Worm (Caenorhabditis elegans) whole organism, late embryonic: ENCODE measurements around the gene M03A1.3.

Source experiments
- C38D4.7 ChIP-seq: fragments of 200-800 bp; sonication (Bioruptor generic); optimal IDR thresholded peaks from 2 replicates; lab custom pipeline; 2018; ENCODE audit warnings: mild to moderate bottlenecking, missing genetic modification characterization, moderate library complexity, missing compliant biosample characterization
- K02D7.2 ChIP-seq: sonication (generic microtip); optimal IDR thresholded peaks from 2 replicates; lab custom pipeline; 2017; ENCODE audit warnings: mild to moderate bottlenecking, missing genetic modification characterization, missing compliant biosample characterization
- K09A11.1 ChIP-seq: sonication (generic microtip); optimal IDR thresholded peaks from 2 replicates; lab custom pipeline; 2017; ENCODE audit warnings: antibody characterized with exemption, mild to moderate bottlenecking, missing genetic modification characterization, missing compliant biosample characterization; ENCODE audit not compliant: insufficient read depth
- ceh-45 ChIP-seq: fragments of 200-800 bp; sonication (Bioruptor generic); IDR thresholded peaks from 2 replicates; pipeline ENCODE4 v1.3.6; 2022; ENCODE audit warnings: missing genetic modification reagents, missing genetic modification characterization, missing compliant biosample characterization
- fkh-10 ChIP-seq: fragments of 150-350 bp; optimal IDR thresholded peaks from 2 replicates; lab custom pipeline; 2014; ENCODE audit warnings: missing biosample characterization, missing genetic modification reagents, missing genetic modification characterization
- lim-6 ChIP-seq: sonication (generic microtip); optimal IDR thresholded peaks from 2 replicates; lab custom pipeline; 2016; ENCODE audit warnings: missing genetic modification characterization, missing compliant biosample characterization
- nfya-1 ChIP-seq: sonication (generic microtip); optimal IDR thresholded peaks from 2 replicates; lab custom pipeline; 2017; ENCODE audit warnings: missing genetic modification characterization, mild to moderate bottlenecking, missing compliant biosample characterization, antibody characterized with exemption, moderate library complexity
- nhr-11 ChIP-seq: fragments of 150-350 bp; optimal IDR thresholded peaks from 2 replicates; lab custom pipeline; 2014; ENCODE audit warnings: missing biosample characterization, missing genetic modification characterization
- nhr-232 ChIP-seq: sonication (generic microtip); optimal IDR thresholded peaks from 2 replicates; lab custom pipeline; 2016; ENCODE audit warnings: missing genetic modification characterization, missing compliant biosample characterization
- rnt-1 ChIP-seq: sonication (generic microtip); optimal IDR thresholded peaks from 2 replicates; lab custom pipeline; 2016; ENCODE audit warnings: missing genetic modification characterization, missing compliant biosample characterization
- sox-4 ChIP-seq: sonication (generic microtip); optimal IDR thresholded peaks from 2 replicates; lab custom pipeline; 2017; ENCODE audit warnings: mild to moderate bottlenecking, missing genetic modification characterization, inconsistent platforms, missing compliant biosample characterization
- unc-55 ChIP-seq: sonication (generic microtip); optimal IDR thresholded peaks from 2 replicates; lab custom pipeline; 2017; ENCODE audit warnings: missing biosample characterization, missing genetic modification reagents, missing genetic modification characterization

ce11 chrII:4548408-4548807 is 9.2 kb upstream of the M03A1.3 start:
- TF ChIP-seq nhr-11 (no peak), K02D7.2 (tag; lab: Kevin White, UChicago) (no peak), lim-6 (tag; lab: Kevin White, UChicago) (no peak), nhr-232 (tag; lab: Kevin White, UChicago) (no peak), K09A11.1 (tag; lab: Kevin White, UChicago) (no peak), sox-4 (no peak), ceh-45 (no peak), fkh-10 (GFP tag; lab: Kevin White, UChicago) (no peak), unc-55 (no peak), rnt-1 (tag; lab: Kevin White, UChicago) (no peak), nfya-1 (tag; lab: Kevin White, UChicago) (no peak), C38D4.7 (no peak)
